Worm (Caenorhabditis elegans): Measurements from ENCODE around the gene B0361.11.
A peak's percentile ranks its signal among the peaks of the same experiment; 100 is the strongest.

The B0361.11 gene

DNA sequence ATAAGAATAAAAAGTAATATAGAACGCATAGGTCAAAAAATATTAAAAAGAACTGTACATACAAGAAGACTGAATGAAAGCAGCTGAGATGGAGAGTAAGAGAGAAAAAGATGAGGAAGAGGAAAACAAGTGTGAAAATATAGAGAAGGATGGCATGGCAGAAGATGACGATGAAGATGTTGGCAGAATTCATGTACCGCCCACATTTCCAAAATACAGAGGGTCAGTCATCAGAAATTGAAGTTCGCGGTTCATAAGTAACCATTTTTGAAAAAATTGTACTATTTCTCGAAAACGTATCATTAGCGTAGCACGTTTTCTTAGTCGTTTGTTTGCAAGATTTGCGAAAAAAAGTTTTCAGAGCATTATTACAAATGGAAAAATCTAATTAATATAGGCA, 29.7 kb upstream of the B0361.11 start, which contains the start of gene zmp-6:
TSS of gene zmp-6 (minus strand) at position 101 of the 400 bp plus-strand sequence.
- no peak for TF ChIP-seq pat-9 (tag; optimal IDR thresholded peaks at IDR 0.05)
- no peak for TF ChIP-seq unc-86 (tag; optimal IDR thresholded peaks at IDR 0.05)
- TF ChIP-seq elt-2 (tag; optimal IDR thresholded peaks at IDR 0.05): no peak
- no peak for TF ChIP-seq lim-6 (tag; optimal IDR thresholded peaks at IDR 0.05)
- TF ChIP-seq F13H6.1 (tag; optimal IDR thresholded peaks at IDR 0.05): no peak
- TF ChIP-seq unc-42 (tag; optimal IDR thresholded peaks at IDR 0.05): no peak
- TF ChIP-seq ref-2 (tag; optimal IDR thresholded peaks at IDR 0.05): no peak
- no peak for TF ChIP-seq K02D7.2 (tag; optimal IDR thresholded peaks at IDR 0.05)
- no peak for TF ChIP-seq nfya-1 (tag; optimal IDR thresholded peaks at IDR 0.05)
- TF ChIP-seq rnt-1 (tag; optimal IDR thresholded peaks at IDR 0.05): no peak
- TF ChIP-seq ceh-9 (tag; optimal IDR thresholded peaks at IDR 0.05): no peak

DNA sequence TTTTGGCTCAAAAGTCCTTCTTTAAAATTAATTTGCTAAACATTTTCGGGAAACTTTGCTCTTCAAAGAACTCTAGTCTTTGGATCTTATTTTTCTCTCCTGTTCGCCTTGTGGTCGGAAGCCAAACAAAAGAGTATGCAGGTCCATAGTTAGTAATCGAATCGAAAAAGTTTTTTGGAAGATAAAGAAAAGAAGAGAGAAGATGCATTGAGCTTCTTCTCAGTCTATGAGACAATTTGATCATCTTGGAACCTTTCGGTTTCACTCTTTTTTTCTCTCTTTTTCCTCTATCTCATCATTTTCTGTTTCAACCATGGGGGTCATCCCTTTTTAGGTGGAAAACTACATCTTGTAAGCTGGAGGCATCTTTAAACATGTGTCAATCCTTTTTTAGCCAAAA, 23.7 kb upstream of the B0361.11 start:
- TF ChIP-seq ceh-18 (tag; optimal IDR thresholded peaks at IDR 0.05): no peak
- peak; percentile 95 for TF ChIP-seq unc-42 (tag; optimal IDR thresholded peaks at IDR 0.05)

DNA sequence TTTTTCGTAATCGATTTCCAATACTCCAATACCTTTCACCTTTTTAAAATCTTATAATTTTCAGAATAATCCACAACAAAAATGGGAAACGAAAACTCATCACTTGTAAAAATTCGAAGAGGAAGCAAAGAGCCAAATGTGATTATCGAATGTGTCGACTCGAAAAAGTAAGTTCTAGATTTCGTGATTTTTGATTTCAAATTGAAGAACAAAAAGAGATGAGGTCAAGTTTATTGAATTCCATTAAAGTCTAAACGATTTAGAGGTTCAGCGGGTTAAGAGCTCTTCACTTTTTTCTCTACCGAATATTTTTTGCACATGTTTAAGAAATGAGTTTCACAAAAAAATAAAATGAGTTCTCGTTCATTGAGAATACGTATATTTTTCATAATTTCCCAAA, 18.5 kb upstream of the B0361.11 start, which contains the start of gene B0361.4:
TSS of gene B0361.4 (plus strand) at position 61 of the 400 bp plus-strand sequence.
- TF ChIP-seq npax-4 (tag; optimal IDR thresholded peaks at IDR 0.05) (no peak), ceh-31 (tag; optimal IDR thresholded peaks at IDR 0.05) (no peak), hlh-15 (tag; optimal IDR thresholded peaks at IDR 0.05) (no peak), ceh-2 (tag; optimal IDR thresholded peaks at IDR 0.05) (no peak), hlh-8 (tag; optimal IDR thresholded peaks at IDR 0.05) (no peak), lin-11 (tag; optimal IDR thresholded peaks at IDR 0.05) (no peak), gmeb-2 (tag; optimal IDR thresholded peaks at IDR 0.05) (no peak), hlh-30 (tag; optimal IDR thresholded peaks at IDR 0.05; ENCODE audit: insufficient read depth) (no peak), elt-2 (tag; optimal IDR thresholded peaks at IDR 0.05) (no peak), F13H6.1 (tag; optimal IDR thresholded peaks at IDR 0.05) (no peak), ceh-22 (tag; optimal IDR thresholded peaks at IDR 0.05) (no peak), pqm-1 (tag; optimal IDR thresholded peaks at IDR 0.05) (no peak), ceh-6 (GFP tag; optimal IDR thresholded peaks at IDR 0.05) (no peak), nfya-1 (tag; optimal IDR thresholded peaks at IDR 0.05) (no peak), pax-1 (tag; optimal IDR thresholded peaks at IDR 0.05) (no peak), unc-55 (GFP tag; optimal IDR thresholded peaks at IDR 0.05) (no peak)

DNA sequence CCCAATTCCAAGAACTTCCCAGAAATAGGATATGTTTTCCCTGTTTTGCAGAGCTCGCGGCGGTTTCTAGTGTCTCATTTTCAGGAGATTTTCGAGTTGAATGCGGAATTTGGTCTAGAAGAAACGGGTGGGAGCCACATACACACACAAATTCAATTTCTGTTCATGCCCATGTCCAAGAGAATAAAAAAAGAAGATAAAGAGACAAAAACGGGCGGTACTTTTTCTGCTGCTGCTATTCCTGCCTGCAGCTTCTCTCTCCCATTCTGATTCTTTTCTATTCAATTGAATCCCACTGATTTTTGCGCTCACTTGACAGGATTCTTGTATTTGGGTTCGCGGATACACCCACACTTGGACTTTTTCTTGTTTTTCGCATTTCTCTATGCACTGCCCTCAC, 14.8 kb upstream of the B0361.11 start:
- TF ChIP-seq npax-4 (tag; optimal IDR thresholded peaks at IDR 0.05) (no peak), unc-42 (tag; optimal IDR thresholded peaks at IDR 0.05) (peak; percentile 53)

DNA sequence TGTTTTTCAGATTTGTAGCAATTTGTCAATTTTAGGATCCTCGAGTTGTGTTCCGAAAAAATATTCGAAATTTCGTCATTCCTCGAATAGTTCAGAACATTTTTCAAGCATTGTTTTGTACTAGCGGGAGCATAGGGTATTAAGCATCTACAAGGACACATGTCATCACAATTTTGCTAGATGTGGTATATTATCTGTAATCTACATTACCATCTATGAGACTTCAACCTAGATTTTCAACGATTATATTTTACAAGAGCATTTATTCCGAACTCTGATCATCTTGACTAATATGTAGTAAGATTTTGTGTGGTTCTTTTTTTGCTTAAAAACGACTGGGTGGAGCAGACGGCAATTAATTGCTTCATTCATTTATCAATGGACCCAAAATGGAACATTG, 14.4 kb upstream of the B0361.11 start:
- TF ChIP-seq unc-86 (tag; optimal IDR thresholded peaks at IDR 0.05) (no peak), ceh-9 (tag; optimal IDR thresholded peaks at IDR 0.05) (no peak), unc-3 (GFP tag; conservative IDR thresholded peaks at IDR 0.05) (no peak), unc-3 (tag; optimal IDR thresholded peaks at IDR 0.05) (no peak), mec-3 (tag; optimal IDR thresholded peaks at IDR 0.05; ENCODE audit: borderline replicate concordance) (no peak), madf-2 (tag; optimal IDR thresholded peaks at IDR 0.05) (no peak)

DNA sequence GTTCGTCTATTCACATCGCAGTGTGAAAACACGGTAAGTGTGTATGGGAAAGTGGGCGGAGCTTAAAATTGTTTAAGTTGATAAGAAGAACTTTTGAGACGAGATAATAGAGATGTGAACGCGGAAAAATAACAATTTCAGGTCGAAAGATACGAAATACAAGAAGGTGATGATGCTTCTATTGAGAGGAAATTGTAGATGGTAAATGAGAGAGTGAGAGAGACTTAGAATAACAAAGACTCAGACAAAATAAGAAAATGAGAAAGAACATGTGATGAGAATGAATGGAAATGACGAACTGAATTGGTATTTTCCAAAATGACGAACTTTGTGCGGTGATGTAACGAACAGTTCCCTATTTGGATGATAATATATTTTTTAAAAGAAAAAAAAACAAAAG, 6.3 kb upstream of the B0361.11 start:
- TF ChIP-seq hlh-6 (tag; optimal IDR thresholded peaks at IDR 0.05) (no peak), hlh-15 (tag; optimal IDR thresholded peaks at IDR 0.05) (no peak), nhr-232 (tag; optimal IDR thresholded peaks at IDR 0.05) (no peak), ceh-14 (tag; optimal IDR thresholded peaks at IDR 0.05) (no peak)

DNA sequence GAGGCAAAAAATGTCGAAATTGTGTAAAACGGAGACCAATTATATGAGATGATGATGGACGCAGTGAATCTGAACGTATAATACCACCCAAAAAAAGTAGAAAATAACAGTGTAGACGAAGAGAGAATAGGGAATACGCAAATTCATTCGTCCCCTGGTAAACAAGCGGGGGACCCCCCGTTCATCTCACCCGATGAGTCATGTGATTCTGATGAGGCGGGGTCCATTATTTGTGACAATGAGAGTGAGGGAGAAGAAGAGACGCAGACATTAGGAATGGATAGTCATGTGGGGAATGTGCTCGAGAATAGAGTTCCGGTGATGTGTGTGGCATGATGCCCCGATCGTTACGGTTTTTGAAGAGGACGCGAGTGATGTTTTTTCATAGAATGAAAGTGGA, 5.3 kb upstream of the B0361.11 start:
- TF ChIP-seq pha-4 (tag; optimal IDR thresholded peaks at IDR 0.05) (no peak), pros-1 (tag; optimal IDR thresholded peaks at IDR 0.05) (no peak), sox-2 (GFP tag; IDR thresholded peaks at IDR 0.05) (no peak), ama-1 (optimal IDR thresholded peaks at IDR 0.05) (no peak), nfya-1 (tag; optimal IDR thresholded peaks at IDR 0.05) (peak; percentile 36), C38D4.7 (GFP tag; optimal IDR thresholded peaks at IDR 0.05) (no peak), unc-55 (GFP tag; optimal IDR thresholded peaks at IDR 0.05) (peak; percentile 75), ceh-45 (GFP tag; IDR thresholded peaks at IDR 0.05) (no peak), fkh-6 (tag; optimal IDR thresholded peaks at IDR 0.05) (no peak), pax-1 (tag; optimal IDR thresholded peaks at IDR 0.05) (no peak), pha-2 (tag; optimal IDR thresholded peaks at IDR 0.05) (peak; percentile 39), rnt-1 (tag; optimal IDR thresholded peaks at IDR 0.05) (peak; percentile 5), lim-6 (tag; optimal IDR thresholded peaks at IDR 0.05) (no peak), ztf-16 (tag; optimal IDR thresholded peaks at IDR 0.05) (no peak), ceh-19 (GFP tag; optimal IDR thresholded peaks at IDR 0.05) (no peak), ceh-31 (tag; optimal IDR thresholded peaks at IDR 0.05) (peak; percentile 79), ceh-30 (tag; optimal IDR thresholded peaks at IDR 0.05) (no peak)
